Fruit fly (Drosophila melanogaster): ENCODE measurements around the gene Arl2.

Gene Arl2

DNA sequence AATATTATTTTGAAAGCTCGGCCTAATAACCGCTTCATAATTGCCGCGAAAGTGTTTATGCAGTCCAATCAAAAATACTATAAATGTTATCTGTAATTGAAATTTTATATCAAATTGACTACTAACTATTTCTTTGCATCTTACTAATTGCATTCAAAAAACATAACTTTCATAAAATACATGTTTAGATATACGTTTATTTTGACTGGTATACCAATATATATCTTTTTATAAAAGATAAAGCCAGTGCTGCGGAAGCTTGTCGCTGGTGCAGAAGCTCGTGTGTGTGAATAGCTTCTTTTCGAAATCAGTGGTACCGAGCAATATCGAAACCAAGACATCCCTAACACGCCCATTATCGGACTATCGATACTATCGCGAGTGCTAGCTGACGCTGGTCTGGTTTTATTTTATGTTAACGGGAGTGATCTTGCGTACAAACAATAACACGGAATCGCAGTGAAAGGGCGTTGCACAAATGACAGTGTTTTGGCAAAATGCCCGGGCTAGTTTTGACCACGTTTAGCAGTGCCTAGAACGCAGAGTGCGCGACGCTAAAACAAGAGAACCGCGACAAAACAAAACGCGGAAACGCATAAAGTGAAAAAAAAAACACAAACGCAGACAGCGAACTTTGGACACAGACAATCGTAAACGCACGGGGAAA lies 8.7 kb downstream of the Arl2 start, which contains the start of gene Atg13 (continued):
- TF ChIP-seq CG31441 (GFP tag; IDR thresholded peaks at IDR 0.05) = no peak
- no peak for TF ChIP-seq bigmax (GFP tag; optimal IDR thresholded peaks at IDR 0.05)
- TF ChIP-seq CG12299 (tag; optimal IDR thresholded peaks at IDR 0.05) = no peak
- TF ChIP-seq grn (GFP tag; optimal IDR thresholded peaks at IDR 0.05) = no peak
- no peak for TF ChIP-seq D19B (GFP tag; optimal IDR thresholded peaks at IDR 0.05)
- no peak for TF ChIP-seq CG12236 (GFP tag; optimal IDR thresholded peaks at IDR 0.05)
- TF ChIP-seq CG17361 (GFP tag; IDR thresholded peaks at IDR 0.05) = peak; percentile 79
- no peak for TF ChIP-seq Dad (GFP tag; optimal IDR thresholded peaks at IDR 0.05)
- TF ChIP-seq CG6175 (GFP tag; IDR thresholded peaks at IDR 0.05) = no peak
- TF ChIP-seq CG9817 (tag; optimal IDR thresholded peaks at IDR 0.05) = peak; percentile 49
- no peak for TF ChIP-seq D (optimal IDR thresholded peaks at IDR 0.05)
- TF ChIP-seq D (GFP tag; optimal IDR thresholded peaks at IDR 0.05) = no peak
- no peak for TF ChIP-seq Bteb2 (GFP tag; optimal IDR thresholded peaks at IDR 0.05)
- peak; percentile 81 for TF ChIP-seq CG14710 (tag; optimal IDR thresholded peaks at IDR 0.05)
- no peak for TF ChIP-seq CG2678 (tag; optimal IDR thresholded peaks at IDR 0.05)
- TF ChIP-seq Oaz (GFP tag; IDR thresholded peaks at IDR 0.05) = no peak
- no peak for TF ChIP-seq yki (optimal IDR thresholded peaks at IDR 0.05)
- TF ChIP-seq disco-r (GFP tag; optimal IDR thresholded peaks at IDR 0.05) = no peak
- no peak for TF ChIP-seq CG11723 (GFP tag; optimal IDR thresholded peaks at IDR 0.05)
- no peak for TF ChIP-seq H2.0 (GFP tag; IDR thresholded peaks at IDR 0.05)
- peak in 1 of 2 experiments; percentile 93 for TF ChIP-seq tll (GFP tag; optimal IDR thresholded peaks at IDR 0.05)
- no peak for TF ChIP-seq bcd (GFP tag; optimal IDR thresholded peaks at IDR 0.05)
- no peak for TF ChIP-seq CG10979 (tag; optimal IDR thresholded peaks at IDR 0.05)
- TF ChIP-seq CTCF (GFP tag; optimal IDR thresholded peaks at IDR 0.05) = no peak
- peak; percentile 3 for TF ChIP-seq CG10147 (GFP tag; optimal IDR thresholded peaks at IDR 0.05)
- TF ChIP-seq HHEX (GFP tag; optimal IDR thresholded peaks at IDR 0.05) = no peak
- TF ChIP-seq CG17328 (GFP tag; IDR thresholded peaks at IDR 0.05) = no peak
- TF ChIP-seq Blimp-1 (GFP tag; optimal IDR thresholded peaks at IDR 0.05) = peak; percentile 2
- no peak for TF ChIP-seq corto (GFP tag; optimal IDR thresholded peaks at IDR 0.05)
- no peak for TF ChIP-seq kni (GFP tag; optimal IDR thresholded peaks at IDR 0.05)
- TF ChIP-seq CG16813 (GFP tag; IDR thresholded peaks at IDR 0.05; ENCODE audit: partially characterized antibody) = peak; percentile 83
- peak; percentile 9 for TF ChIP-seq trem (tag; optimal IDR thresholded peaks at IDR 0.05)
- no peak for TF ChIP-seq CG13624 (GFP tag; optimal IDR thresholded peaks at IDR 0.05)
- TF ChIP-seq CG4360 (GFP tag; IDR thresholded peaks at IDR 0.05) = no peak
- no peak for TF ChIP-seq eyg (GFP tag; optimal IDR thresholded peaks at IDR 0.05)
- no peak for TF ChIP-seq CG6689 (GFP tag; IDR thresholded peaks at IDR 0.05)
- TF ChIP-seq cad (GFP tag; optimal IDR thresholded peaks at IDR 0.05) = no peak
- TF ChIP-seq CG12942 (GFP tag; optimal IDR thresholded peaks at IDR 0.05) = no peak
- peak; percentile 79 for TF ChIP-seq ato (GFP tag; IDR thresholded peaks at IDR 0.05; ENCODE audit: partially characterized antibody)
- no peak for TF ChIP-seq ems (GFP tag; optimal IDR thresholded peaks at IDR 0.05)
- peak; percentile 32 for TF ChIP-seq CG16815 (GFP tag; optimal IDR thresholded peaks at IDR 0.05)
- no peak for TF ChIP-seq CG11247 (GFP tag; IDR thresholded peaks at IDR 0.05)
- TF ChIP-seq NK7.1 (GFP tag; optimal IDR thresholded peaks at IDR 0.05) = no peak
- no peak for TF ChIP-seq so (GFP tag; IDR thresholded peaks at IDR 0.05)
- TF ChIP-seq chif (GFP tag; optimal IDR thresholded peaks at IDR 0.05) = peak in 1 of 2 experiments; percentile 38
- TF ChIP-seq CG6765 (GFP tag; optimal IDR thresholded peaks at IDR 0.05) = no peak
- TF ChIP-seq CG8290 (GFP tag; optimal IDR thresholded peaks at IDR 0.05) = peak; percentile 40
- TF ChIP-seq CG8290 (tag; optimal IDR thresholded peaks at IDR 0.05) = peak in 1 of 2 experiments; percentile 23
- peak; percentile 35; the same call in 1 of the 2 replicates for TF ChIP-seq slbo (GFP tag; IDR thresholded peaks at IDR 0.05)
- peak; percentile 44 for TF ChIP-seq sna (GFP tag; IDR thresholded peaks at IDR 0.05; ENCODE audit: partially characterized antibody)
- no peak for TF ChIP-seq crol (GFP tag; IDR thresholded peaks at IDR 0.05)
- TF ChIP-seq sens-2 (GFP tag; IDR thresholded peaks at IDR 0.05) = no peak

Measured in whole organism, embryonic.